Worm (Caenorhabditis elegans): ENCODE measurements around the gene lir-3.

DNA sequence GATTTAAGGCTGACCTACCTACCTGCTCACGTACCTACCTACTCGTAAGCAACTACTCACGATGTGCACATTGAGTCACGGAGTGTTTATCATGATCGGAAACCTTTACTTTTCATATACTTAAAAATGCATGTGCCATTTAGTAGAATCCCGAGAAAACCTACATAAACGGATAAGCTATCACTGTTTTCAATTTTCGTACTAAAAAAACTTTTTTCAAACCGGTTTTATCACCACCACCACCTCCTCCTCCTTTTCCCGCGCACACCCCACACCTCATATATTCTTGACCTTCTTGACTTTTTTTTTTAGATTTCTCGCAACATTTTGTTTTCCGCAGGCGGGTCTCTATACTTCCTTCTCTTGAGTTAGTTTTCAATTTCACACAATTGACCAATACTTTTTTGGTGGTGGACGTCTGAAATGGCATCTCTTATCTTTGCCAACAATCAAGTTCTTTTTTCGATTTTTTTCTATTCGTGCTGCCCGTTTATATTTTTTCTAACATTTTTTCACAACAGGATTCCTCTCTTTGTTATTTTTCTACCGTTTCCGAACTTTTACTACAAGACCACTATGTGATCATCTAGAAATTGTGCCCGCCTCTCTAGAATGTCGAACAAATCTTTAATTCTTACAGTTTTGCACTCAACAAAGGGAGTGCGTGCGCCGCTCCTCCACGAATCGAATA is 18.1 kb upstream of the lir-3 start, which contains the start of gene srap-1:
- TF ChIP-seq nhr-12 (tag; optimal IDR thresholded peaks at IDR 0.05) (no peak), skn-1 (tag; optimal IDR thresholded peaks at IDR 0.05) (no peak), ama-1 (optimal IDR thresholded peaks at IDR 0.05) (no peak), nhr-25 (tag; optimal IDR thresholded peaks at IDR 0.05) (peak; percentile 6), zag-1 (tag; optimal IDR thresholded peaks at IDR 0.05) (no peak), snpc-4 (tag; optimal IDR thresholded peaks at IDR 0.05) (no peak), lin-39 (tag; optimal IDR thresholded peaks at IDR 0.05) (no peak), mml-1 (tag; optimal IDR thresholded peaks at IDR 0.05) (no peak), nhr-28 (tag; optimal IDR thresholded peaks at IDR 0.05) (no peak)

All from whole organism, L3 larva.